Worm (Caenorhabditis elegans) whole organism, L3 larva: ENCODE results near the gene H06H21.37.

Source experiments
- ama-1 ChIP-seq: fragments of 150-350 bp; optimal IDR thresholded peaks from 2 replicates; lab custom pipeline; 2018
- ceh-82 ChIP-seq: fragments of 150-350 bp; optimal IDR thresholded peaks from 2 replicates; lab custom pipeline; 2014; ENCODE audit warnings: missing biosample characterization, missing genetic modification characterization
- egl-27 ChIP-seq: sonication (generic microtip); optimal IDR thresholded peaks from 4 replicates; lab custom pipeline; 2017; ENCODE audit warnings: missing biosample characterization, missing genetic modification reagents, missing genetic modification characterization
- elt-1 ChIP-seq: fragments of 150-350 bp; optimal IDR thresholded peaks from 2 replicates; lab custom pipeline; 2014; ENCODE audit warnings: missing biosample characterization, missing genetic modification characterization
- fos-1 ChIP-seq: fragments of 150-350 bp; optimal IDR thresholded peaks from 2 replicates; lab custom pipeline; 2014; ENCODE audit warnings: missing biosample characterization, missing genetic modification characterization
- mdl-1 ChIP-seq: fragments of 150-350 bp; optimal IDR thresholded peaks from 2 replicates; lab custom pipeline; 2014; ENCODE audit warnings: missing biosample characterization, missing genetic modification characterization
- mml-1 ChIP-seq: fragments of 150-350 bp; sonication (generic microtip); optimal IDR thresholded peaks from 3 replicates; lab custom pipeline; 2014; ENCODE audit warnings: missing biosample characterization, missing genetic modification characterization
- nhr-12 ChIP-seq: fragments of 150-350 bp; optimal IDR thresholded peaks from 2 replicates; lab custom pipeline; 2014; ENCODE audit warnings: missing biosample characterization, missing genetic modification characterization
- nhr-25 ChIP-seq: sonication (generic microtip); optimal IDR thresholded peaks from 2 replicates; lab custom pipeline; 2017; ENCODE audit warnings: missing biosample characterization, missing genetic modification characterization
- nhr-28 ChIP-seq: fragments of 150-350 bp; optimal IDR thresholded peaks from 2 replicates; lab custom pipeline; 2014; ENCODE audit warnings: missing biosample characterization, missing genetic modification characterization
- pqm-1 ChIP-seq: fragments of 150-350 bp; optimal IDR thresholded peaks from 2 replicates; lab custom pipeline; 2017; ENCODE audit warnings: missing biosample characterization, missing genetic modification characterization, inconsistent platforms
- unc-62 ChIP-seq: fragments of 150-350 bp; sonication (generic microtip); optimal IDR thresholded peaks from 4 replicates; lab custom pipeline; 2014; ENCODE audit warnings: missing biosample characterization, missing genetic modification reagents, missing genetic modification characterization
- zag-1 ChIP-seq: fragments of 150-350 bp; optimal IDR thresholded peaks from 2 replicates; lab custom pipeline; 2014; ENCODE audit warnings: missing biosample characterization, missing genetic modification characterization
- ztf-11 ChIP-seq: fragments of 150-350 bp; optimal IDR thresholded peaks from 2 replicates; lab custom pipeline; 2014; ENCODE audit warnings: missing biosample characterization, missing genetic modification characterization

- TF ChIP-seq mml-1 (tag; lab: Kevin White, UChicago) (no peak), ama-1 (lab: Kevin White, UChicago) (no peak), ztf-11 (tag; lab: Kevin White, UChicago) (no peak), nhr-12 (tag; lab: Kevin White, UChicago) (no peak), ceh-82 (tag; lab: Kevin White, UChicago) (no peak), fos-1 (no peak), nhr-28 (tag; lab: Kevin White, UChicago) (no peak), pqm-1 (tag; lab: Kevin White, UChicago) (no peak), unc-62 (GFP tag; lab: Kevin White, UChicago) (no peak), mdl-1 (tag; lab: Kevin White, UChicago) (no peak), nhr-25 (tag; lab: Kevin White, UChicago) (no peak), egl-27 (tag; lab: Kevin White, UChicago) (no peak), elt-1 (tag; lab: Kevin White, UChicago) (no peak), zag-1 (tag; lab: Kevin White, UChicago) (no peak)
Observed at ce11 chrIV:4809813-4810212, at the start of gene H06H21.37.
